Worm (Caenorhabditis elegans): ENCODE measurements around the gene C01B10.11.

The C01B10.11 gene

DNA sequence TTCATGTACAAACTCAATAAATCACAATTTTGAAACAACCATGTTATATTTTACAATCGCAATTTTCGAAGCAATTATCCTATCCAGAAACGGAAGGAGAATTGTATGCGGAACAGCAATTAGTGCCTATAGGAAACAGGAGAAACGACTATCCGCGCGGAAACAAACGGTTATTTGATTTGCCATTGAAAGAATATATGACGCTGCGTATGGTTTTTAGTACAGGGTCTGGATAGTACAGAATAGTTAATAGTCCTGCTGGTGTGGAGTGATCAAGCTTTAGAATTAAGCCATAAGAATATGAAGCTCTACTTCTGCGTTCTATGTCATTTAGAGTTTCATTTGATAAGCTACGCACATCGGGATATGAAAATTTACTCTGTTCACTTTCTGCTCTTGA, 10.9 kb upstream of the C01B10.11 start:
- TF ChIP-seq nhr-23 (tag; optimal IDR thresholded peaks at IDR 0.05) (no peak), nhr-77 (tag; optimal IDR thresholded peaks at IDR 0.05) (no peak)

ce11 chrIV:6648625-6649024, 9.2 kb upstream of the C01B10.11 start:
- TF ChIP-seq F13H6.1 (tag; optimal IDR thresholded peaks at IDR 0.05) (peak; percentile 56), mab-5 (tag; optimal IDR thresholded peaks at IDR 0.05) (peak; percentile 43), blmp-1 (tag; optimal IDR thresholded peaks at IDR 0.05; ENCODE audit: insufficient read depth) (no peak), lin-11 (tag; optimal IDR thresholded peaks at IDR 0.05) (no peak), unc-39 (tag; optimal IDR thresholded peaks at IDR 0.05) (no peak), R02D3.7 (tag; optimal IDR thresholded peaks at IDR 0.05) (no peak), aly-2 (tag; optimal IDR thresholded peaks at IDR 0.05) (no peak), C34F6.9 (tag; optimal IDR thresholded peaks at IDR 0.05) (peak; percentile 44), unc-55 (GFP tag; optimal IDR thresholded peaks at IDR 0.05) (peak; percentile 41), elt-3 (tag; optimal IDR thresholded peaks at IDR 0.05) (no peak), crh-2 (tag; optimal IDR thresholded peaks at IDR 0.05) (no peak), lsy-2 (tag; optimal IDR thresholded peaks at IDR 0.05) (peak in 1 of 2 experiments; percentile 29)

ce11 chrIV:6652479-6653022, 5.2 kb upstream of the C01B10.11 start:
- no peak for TF ChIP-seq ztf-11 (tag; optimal IDR thresholded peaks at IDR 0.05)
- no peak for TF ChIP-seq aly-2 (tag; optimal IDR thresholded peaks at IDR 0.05)
- TF ChIP-seq crh-2 (tag; optimal IDR thresholded peaks at IDR 0.05): peak; percentile 77

DNA sequence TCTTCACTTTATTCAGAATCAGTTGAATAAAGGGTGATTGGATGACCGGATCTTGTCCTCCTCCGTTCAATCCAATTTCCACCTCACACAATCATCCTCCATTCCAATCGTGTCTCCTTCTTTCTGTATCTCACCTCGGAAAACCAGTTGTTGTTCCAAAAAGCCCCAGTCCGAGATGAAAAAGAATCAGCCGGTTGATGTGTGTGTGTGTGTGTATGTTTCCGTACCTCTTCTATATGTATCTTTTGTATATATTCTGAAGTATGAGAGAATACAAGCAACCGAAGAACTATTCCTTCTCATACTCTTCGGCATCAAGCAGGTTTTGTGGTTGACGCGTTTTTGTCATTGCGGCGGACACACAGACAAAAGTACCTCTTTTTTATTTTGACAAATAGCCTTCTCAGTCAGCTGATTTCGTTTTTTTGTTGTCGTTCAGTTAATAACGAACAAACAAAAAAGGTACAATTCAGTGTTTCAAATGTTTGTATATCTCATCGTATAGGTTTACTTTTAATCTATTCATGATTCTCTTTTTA, 4.0 kb upstream of the C01B10.11 start:
- TF ChIP-seq sem-4 (tag; optimal IDR thresholded peaks at IDR 0.05) (peak; percentile 43), nhr-237 (tag; optimal IDR thresholded peaks at IDR 0.05) (no peak), lsy-2 (tag; optimal IDR thresholded peaks at IDR 0.05) (no peak), ama-1 (optimal IDR thresholded peaks at IDR 0.05) (no peak), F13H6.1 (tag; optimal IDR thresholded peaks at IDR 0.05) (no peak), mab-5 (tag; optimal IDR thresholded peaks at IDR 0.05) (no peak), dmd-4 (tag; optimal IDR thresholded peaks at IDR 0.05) (no peak), nhr-25 (tag; optimal IDR thresholded peaks at IDR 0.05) (peak; percentile 15), Y55F3AM.14 (GFP tag; optimal IDR thresholded peaks at IDR 0.05) (peak; percentile 1), elt-1 (tag; optimal IDR thresholded peaks at IDR 0.05) (no peak), nhr-23 (tag; optimal IDR thresholded peaks at IDR 0.05) (no peak), unc-62 (GFP tag; optimal IDR thresholded peaks at IDR 0.05) (no peak), nhr-21 (tag; optimal IDR thresholded peaks at IDR 0.05) (peak; percentile 48)

- peak; percentile 69 for TF ChIP-seq nhr-21 (tag; optimal IDR thresholded peaks at IDR 0.05)
- TF ChIP-seq sma-3 (GFP tag; optimal IDR thresholded peaks at IDR 0.05): peak; percentile 44
- peak; percentile 40 for TF ChIP-seq fos-1 (tag; optimal IDR thresholded peaks at IDR 0.05)
- no peak for TF ChIP-seq F13H6.1 (tag; optimal IDR thresholded peaks at IDR 0.05)
Observed at ce11 chrIV:6655747-6656146, 2.0 kb upstream of the C01B10.11 start.

DNA sequence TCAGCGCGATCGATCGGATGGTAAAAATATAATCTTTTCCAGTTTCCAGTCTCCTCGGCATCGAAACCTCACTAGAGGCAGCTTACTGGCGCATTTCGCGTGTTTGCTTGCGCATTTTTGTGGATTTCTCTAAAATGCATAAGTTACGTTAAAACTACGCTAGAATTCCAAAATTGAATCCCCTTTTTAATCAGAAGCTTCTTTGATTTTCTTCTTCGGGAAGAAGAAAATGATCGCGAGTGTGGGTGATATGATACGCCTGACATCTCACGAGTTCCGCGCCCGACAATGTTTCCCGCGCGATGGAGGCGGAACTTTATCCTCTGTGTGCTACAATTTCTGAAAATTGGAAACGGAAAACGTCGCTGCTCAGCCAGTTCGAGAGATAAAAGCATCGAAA, 6.6 kb downstream of the C01B10.11 start:
- TF ChIP-seq snpc-4 (tag; optimal IDR thresholded peaks at IDR 0.05) (peak; percentile 42), skn-1 (tag; optimal IDR thresholded peaks at IDR 0.05) (no peak)

ce11 chrIV:6667898-6668297, 10.1 kb downstream of the C01B10.11 start, which contains the start of gene Y73B6A.1:
Gene Y73B6A.1, minus strand, starts transcription at chrIV:6667998.
- no peak for TF ChIP-seq nhr-25 (tag; optimal IDR thresholded peaks at IDR 0.05)
- TF ChIP-seq fos-1 (tag; optimal IDR thresholded peaks at IDR 0.05): no peak
- TF ChIP-seq zag-1 (tag; optimal IDR thresholded peaks at IDR 0.05): no peak
- no peak for TF ChIP-seq nhr-237 (tag; optimal IDR thresholded peaks at IDR 0.05)
- no peak for TF ChIP-seq snpc-4 (tag; optimal IDR thresholded peaks at IDR 0.05)
- no peak for TF ChIP-seq ztf-4 (tag; optimal IDR thresholded peaks at IDR 0.05)
- TF ChIP-seq skn-1 (tag; optimal IDR thresholded peaks at IDR 0.05): no peak
- no peak for TF ChIP-seq peb-1 (tag; optimal IDR thresholded peaks at IDR 0.05)
- no peak for TF ChIP-seq ama-1 (optimal IDR thresholded peaks at IDR 0.05)
- no peak for TF ChIP-seq lsy-2 (tag; optimal IDR thresholded peaks at IDR 0.05)
- TF ChIP-seq alr-1 (tag; optimal IDR thresholded peaks at IDR 0.05): no peak
- TF ChIP-seq egl-27 (tag; optimal IDR thresholded peaks at IDR 0.05): no peak
